Fruit fly (Drosophila melanogaster) S2 (cell line): ENCODE measurements around the gene CG5665.

Experiments used
- CG8478 ChIP-seq: fragments of >200 bp; optimal IDR thresholded peaks from 2 replicates; lab custom pipeline; 2018
- CTCF ChIP-seq, 2 experiments: fragments of >200 bp; optimal IDR thresholded peaks; 2 replicates each; lab custom pipeline; 2018

DNA sequence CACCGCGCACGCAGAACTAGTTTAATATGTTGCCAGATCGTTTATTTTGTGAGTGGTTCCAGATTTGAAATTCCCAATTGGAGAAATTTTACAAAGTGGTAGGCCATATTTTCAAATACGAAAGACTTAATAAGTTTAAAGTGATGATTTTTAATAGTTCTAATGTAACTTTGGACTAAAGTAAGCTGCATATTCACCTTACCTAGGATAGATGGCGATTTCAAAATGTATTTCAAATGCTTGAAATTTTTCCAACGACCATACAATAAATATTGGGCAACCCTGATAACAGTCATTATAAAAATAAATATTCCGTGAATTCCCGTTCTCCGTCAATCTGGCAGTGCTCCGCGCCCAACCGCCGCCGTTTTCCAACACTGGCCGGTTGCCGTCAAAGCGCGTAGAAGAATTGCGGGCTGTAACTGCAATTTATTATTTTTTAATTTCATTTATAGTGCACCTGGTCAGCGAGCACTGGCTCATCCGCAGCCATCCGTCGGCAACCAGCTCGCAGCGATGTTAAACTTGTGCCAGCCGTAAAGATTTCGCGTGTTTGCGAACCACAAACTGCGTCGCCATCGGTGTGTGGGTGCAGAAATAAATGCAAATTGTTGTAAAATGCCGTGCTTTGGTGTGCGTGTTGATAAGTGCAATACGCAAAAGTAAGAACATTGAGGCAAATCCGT is 17.7 kb downstream of the CG5665 start, which contains the start of the genes Ide and RhoBTB:
- TF ChIP-seq CTCF (optimal IDR thresholded peaks at IDR 0.05; lab: Kevin White, UChicago) (no peak), CG8478 (lab: Kevin White, UChicago) (no peak)
